Worm (Caenorhabditis elegans) whole organism, late embryonic: ENCODE results near the gene T16G12.1.
"Not testable (repeated sequence)": the region's sequence is repeated elsewhere in the genome, so short reads cannot be mapped to it uniquely, and the experiment has no call there.

Experiments
- K09A11.1 ChIP-seq: sonication (generic microtip); optimal IDR thresholded peaks from 2 replicates; lab custom pipeline; 2017; ENCODE audit warnings: antibody characterized with exemption, mild to moderate bottlenecking, missing genetic modification characterization, missing compliant biosample characterization; ENCODE audit not compliant: insufficient read depth
- T23F11.4 ChIP-seq: fragments of 200-800 bp; sonication (Bioruptor generic); optimal IDR thresholded peaks from 2 replicates; lab custom pipeline; 2018; ENCODE audit warnings: mild to moderate bottlenecking, missing genetic modification characterization, missing compliant biosample characterization
- Y22D7AL.16 ChIP-seq: sonication (generic microtip); optimal IDR thresholded peaks from 2 replicates; lab custom pipeline; 2016; ENCODE audit warnings: missing genetic modification characterization, missing compliant biosample characterization
- ahr-1 ChIP-seq: sonication (generic microtip); optimal IDR thresholded peaks from 2 replicates; lab custom pipeline; 2016; ENCODE audit warnings: missing genetic modification characterization, missing compliant biosample characterization
- ama-1 ChIP-seq: fragments of 150-350 bp; optimal IDR thresholded peaks from 2 replicates; lab custom pipeline; 2014
- ceh-14 ChIP-seq: sonication (generic microtip); optimal IDR thresholded peaks from 2 replicates; lab custom pipeline; 2016; ENCODE audit warnings: missing genotype, missing genetic modification characterization, missing compliant biosample characterization
- ceh-2 ChIP-seq: sonication (generic microtip); optimal IDR thresholded peaks from 2 replicates; lab custom pipeline; 2016; ENCODE audit warnings: missing genotype, missing genetic modification characterization, missing compliant biosample characterization
- ceh-24 ChIP-seq: sonication (generic microtip); optimal IDR thresholded peaks from 2 replicates; lab custom pipeline; 2016; ENCODE audit warnings: mild to moderate bottlenecking, missing genetic modification characterization, missing compliant biosample characterization
- ceh-30 ChIP-seq: fragments of 150-350 bp; optimal IDR thresholded peaks from 2 replicates; lab custom pipeline; 2014; ENCODE audit warnings: missing biosample characterization, missing genetic modification characterization
- ceh-48 ChIP-seq: sonication (generic microtip); optimal IDR thresholded peaks from 2 replicates; lab custom pipeline; 2016; ENCODE audit warnings: missing genetic modification characterization, inconsistent platforms, missing compliant biosample characterization
- ceh-6 ChIP-seq: fragments of 200-800 bp; sonication (Bioruptor generic); optimal IDR thresholded peaks from 2 replicates; lab custom pipeline; 2018; ENCODE audit warnings: mild to moderate bottlenecking, missing genetic modification characterization, missing compliant biosample characterization
- dmd-4 ChIP-seq: sonication (generic microtip); optimal IDR thresholded peaks from 2 replicates; lab custom pipeline; 2016; ENCODE audit warnings: borderline replicate concordance, missing genetic modification characterization, missing compliant biosample characterization
- dve-1 ChIP-seq: sonication (generic microtip); optimal IDR thresholded peaks from 2 replicates; lab custom pipeline; 2017; ENCODE audit warnings: antibody characterized with exemption, mild to moderate bottlenecking, missing genetic modification characterization, missing compliant biosample characterization
- elt-2 ChIP-seq: sonication (generic microtip); optimal IDR thresholded peaks from 2 replicates; lab custom pipeline; 2016; ENCODE audit warnings: missing genetic modification reagents, missing genetic modification characterization, missing compliant biosample characterization
- ets-4 ChIP-seq: sonication (generic microtip); optimal IDR thresholded peaks from 2 replicates; lab custom pipeline; 2016; ENCODE audit warnings: missing genetic modification characterization, missing compliant biosample characterization
- eyg-1 ChIP-seq: sonication (generic microtip); optimal IDR thresholded peaks from 2 replicates; lab custom pipeline; 2016; ENCODE audit warnings: missing genotype, missing genetic modification characterization, missing compliant biosample characterization
- gmeb-2 ChIP-seq: sonication (generic microtip); optimal IDR thresholded peaks from 2 replicates; lab custom pipeline; 2016; ENCODE audit warnings: missing genetic modification characterization, inconsistent platforms, missing compliant biosample characterization
- hlh-13 ChIP-seq: fragments of 200-800 bp; sonication (Bioruptor generic); optimal IDR thresholded peaks from 2 replicates; lab custom pipeline; 2018; ENCODE audit warnings: mild to moderate bottlenecking, missing genetic modification characterization, missing compliant biosample characterization
- hlh-30 ChIP-seq: sonication (generic microtip); optimal IDR thresholded peaks from 2 replicates; lab custom pipeline; 2017; ENCODE audit warnings: antibody characterized with exemption, missing genetic modification characterization, missing compliant biosample characterization; ENCODE audit not compliant: insufficient read depth
- lim-6 ChIP-seq: sonication (generic microtip); optimal IDR thresholded peaks from 2 replicates; lab custom pipeline; 2016; ENCODE audit warnings: missing genetic modification characterization, missing compliant biosample characterization
- nhr-232 ChIP-seq: sonication (generic microtip); optimal IDR thresholded peaks from 2 replicates; lab custom pipeline; 2016; ENCODE audit warnings: missing genetic modification characterization, missing compliant biosample characterization
- odd-2 ChIP-seq: sonication (generic microtip); optimal IDR thresholded peaks from 2 replicates; lab custom pipeline; 2017; ENCODE audit warnings: antibody characterized with exemption, mild to moderate bottlenecking, missing genetic modification characterization, missing compliant biosample characterization
- pat-9 ChIP-seq: fragments of 200-800 bp; sonication (Bioruptor generic); optimal IDR thresholded peaks from 2 replicates; lab custom pipeline; 2018; ENCODE audit warnings: mild to moderate bottlenecking, missing genetic modification characterization, moderate library complexity, missing compliant biosample characterization
- pha-2 ChIP-seq: sonication (generic microtip); optimal IDR thresholded peaks from 2 replicates; lab custom pipeline; 2017; ENCODE audit warnings: mild to moderate bottlenecking, missing genetic modification characterization, missing compliant biosample characterization
- pha-4 ChIP-seq: fragments of 150-350 bp; optimal IDR thresholded peaks from 2 replicates; lab custom pipeline; 2018; ENCODE audit warnings: missing biosample characterization, missing genetic modification reagents, missing genetic modification characterization
- rnt-1 ChIP-seq: sonication (generic microtip); optimal IDR thresholded peaks from 2 replicates; lab custom pipeline; 2016; ENCODE audit warnings: missing genetic modification characterization, missing compliant biosample characterization
- sox-2 ChIP-seq: fragments of 200-800 bp; sonication (Bioruptor generic); IDR thresholded peaks from 2 replicates; pipeline ENCODE4 v1.3.6; 2022; ENCODE audit warnings: missing genetic modification reagents, missing genetic modification characterization, missing compliant biosample characterization
- sox-4 ChIP-seq: sonication (generic microtip); optimal IDR thresholded peaks from 2 replicates; lab custom pipeline; 2017; ENCODE audit warnings: mild to moderate bottlenecking, missing genetic modification characterization, inconsistent platforms, missing compliant biosample characterization
- syd-9 ChIP-seq: sonication (generic microtip); optimal IDR thresholded peaks from 2 replicates; lab custom pipeline; 2016; ENCODE audit warnings: mild to moderate bottlenecking, missing genetic modification characterization, moderate library complexity, missing compliant biosample characterization
- tbx-2 ChIP-seq: sonication (generic microtip); optimal IDR thresholded peaks from 2 replicates; lab custom pipeline; 2016; ENCODE audit warnings: missing genetic modification characterization, missing compliant biosample characterization
- unc-55 ChIP-seq: sonication (generic microtip); optimal IDR thresholded peaks from 2 replicates; lab custom pipeline; 2017; ENCODE audit warnings: missing biosample characterization, missing genetic modification reagents, missing genetic modification characterization
- unc-86 ChIP-seq: sonication (generic microtip); optimal IDR thresholded peaks from 2 replicates; lab custom pipeline; 2016; ENCODE audit warnings: missing genetic modification characterization, missing compliant biosample characterization

Gene T16G12.1

DNA sequence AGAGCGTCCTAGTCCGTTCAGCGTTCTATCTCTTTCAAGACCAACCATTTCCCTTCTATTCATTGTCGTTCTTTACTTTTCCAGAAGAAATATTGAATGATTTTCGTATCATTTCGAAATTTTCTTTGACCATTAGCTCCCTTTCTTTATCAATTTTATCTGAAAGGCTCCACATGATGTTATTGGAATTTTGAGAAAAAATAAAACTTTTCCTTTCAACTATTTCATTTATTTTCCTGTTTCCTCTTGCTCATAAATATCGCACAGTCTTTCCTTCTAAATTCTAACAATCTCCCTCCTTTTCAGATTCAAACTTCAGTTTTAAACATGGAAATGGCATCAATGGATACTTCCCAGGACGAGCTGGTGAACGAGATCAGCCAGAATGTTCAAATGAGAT lies 7.9 kb upstream of the T16G12.1 start, which contains the start of gene T16G12.4:
TSS of gene T16G12.4 (plus strand) at position 301 of the 400 bp plus-strand sequence.
- TF ChIP-seq ceh-30 (tag; lab: Kevin White, UChicago) (no peak), syd-9 (tag; lab: Kevin White, UChicago) (no peak), rnt-1 (no peak), pat-9 (tag; lab: Kevin White, UChicago) (no peak), ceh-14 (no peak), ceh-48 (tag; lab: Kevin White, UChicago) (no peak), gmeb-2 (tag; lab: Kevin White, UChicago) (no peak), ceh-24 (no peak), lim-6 (tag; lab: Kevin White, UChicago) (no peak), ahr-1 (tag; lab: Kevin White, UChicago) (no peak), sox-4 (tag; lab: Kevin White, UChicago) (no peak), eyg-1 (tag; lab: Kevin White, UChicago) (no peak), K09A11.1 (no peak), odd-2 (no peak), unc-55 (GFP tag; lab: Kevin White, UChicago) (no peak), Y22D7AL.16 (tag; lab: Kevin White, UChicago) (no peak), dve-1 (tag; lab: Kevin White, UChicago) (no peak), T23F11.4 (GFP tag; lab: Kevin White, UChicago) (no peak), ceh-6 (no peak), pha-2 (tag; lab: Kevin White, UChicago) (no peak)

DNA sequence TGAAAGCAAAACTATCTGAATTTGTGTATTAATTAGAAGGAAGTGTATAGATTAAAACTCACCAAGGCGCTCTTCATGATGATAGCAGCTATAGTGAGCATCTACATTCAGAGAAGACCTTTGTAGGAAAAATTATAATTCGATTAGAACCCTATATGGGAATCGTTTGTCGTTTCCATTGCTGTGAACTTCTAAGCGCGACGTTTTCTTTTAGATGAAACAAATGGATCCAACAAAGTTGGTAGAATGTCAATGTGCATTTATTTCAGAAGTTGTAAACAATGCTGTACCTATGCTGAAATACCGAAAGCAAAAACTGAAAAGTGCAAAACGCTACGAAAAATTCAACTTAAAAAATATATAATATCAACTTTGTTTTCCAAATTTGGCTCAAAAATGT lies 6.4 kb upstream of the T16G12.1 start, which contains the start of gene T16G12.10:
TSS of gene T16G12.10 (minus strand) at position 101 of the 400 bp plus-strand sequence.
- TF ChIP-seq dmd-4 (tag; lab: Kevin White, UChicago) (no peak), syd-9 (tag; lab: Kevin White, UChicago) (no peak), hlh-30 (no peak), eyg-1 (tag; lab: Kevin White, UChicago) (no peak), tbx-2 (tag; lab: Kevin White, UChicago) (no peak)

DNA sequence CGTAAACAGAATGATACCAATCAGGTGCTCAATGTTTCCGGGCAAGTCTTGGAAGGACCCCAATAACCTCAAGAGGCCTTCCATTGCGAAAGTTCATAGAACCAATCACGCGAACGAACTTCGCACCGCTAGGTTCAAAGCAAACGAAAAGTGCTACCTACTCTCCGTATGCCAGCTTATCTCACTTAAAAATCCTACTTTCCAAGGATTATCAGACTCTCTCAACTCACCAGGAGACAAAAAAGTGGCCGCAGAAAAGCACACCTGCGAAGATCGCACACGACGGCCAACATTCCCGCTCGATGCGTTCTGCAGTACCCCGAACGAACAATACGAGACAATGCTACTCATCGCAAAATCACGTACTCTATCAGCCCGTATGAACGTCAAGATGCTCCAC lies 3.7 kb upstream of the T16G12.1 start, which contains the start of gene T16G12.12:
TSS of gene T16G12.12 (plus strand) at position 301 of the 400 bp plus-strand sequence.
- TF ChIP-seq ceh-2, elt-2, pha-4 (tag; lab: Kevin White, UChicago): not testable (repeated sequence)

DNA sequence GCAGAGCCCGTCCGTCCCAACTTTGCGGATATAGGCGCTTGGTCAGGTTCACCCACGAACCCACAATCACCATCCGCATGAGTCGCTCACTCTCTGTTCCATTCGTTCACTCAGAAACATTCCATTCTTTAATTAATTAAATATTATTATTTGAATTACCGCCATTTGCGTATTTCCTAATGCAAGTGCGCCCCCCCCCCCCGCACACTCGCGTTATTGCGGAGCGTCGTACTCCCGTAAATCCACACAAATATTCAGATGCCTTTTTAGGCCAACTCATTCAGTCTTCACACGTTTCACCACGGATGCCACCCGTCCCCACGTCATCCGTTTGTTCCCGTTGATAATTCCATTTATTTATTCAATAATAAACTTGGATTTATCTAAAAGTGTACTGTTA lies 664 bp upstream of the T16G12.1 start, which contains the start of gene T16G12.3:
TSS of gene T16G12.3 (plus strand) at position 301 of the 400 bp plus-strand sequence.
- not testable (repeated sequence) for TF ChIP-seq sox-2; ets-4 (tag; lab: Kevin White, UChicago); ahr-1 (tag; lab: Kevin White, UChicago)

DNA sequence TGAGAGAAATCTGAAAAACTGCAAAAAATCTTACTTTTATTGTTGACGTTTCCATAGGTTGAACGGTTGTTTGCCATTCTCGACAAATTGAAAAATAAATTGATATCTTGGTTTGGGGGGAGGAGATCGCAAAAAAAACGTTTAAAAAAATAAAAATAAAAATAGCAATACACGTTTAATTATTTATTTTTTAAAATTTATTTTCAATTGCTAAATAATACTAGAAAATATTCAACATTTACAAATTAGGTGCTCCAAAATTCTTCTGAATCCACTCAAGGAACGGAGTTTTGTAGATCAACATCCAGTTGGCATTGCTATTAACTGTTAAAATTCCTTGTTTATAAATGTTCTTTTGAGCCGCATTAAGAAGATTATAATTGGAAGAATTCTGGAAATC lies 9.6 kb downstream of the T16G12.1 start, which contains the start of gene T16G12.7:
TSS of gene T16G12.7 (minus strand) at position 101 of the 400 bp plus-strand sequence.
- TF ChIP-seq rnt-1 (no peak), ets-4 (tag; lab: Kevin White, UChicago) (no peak), unc-86 (tag; lab: Kevin White, UChicago) (no peak), nhr-232 (tag; lab: Kevin White, UChicago) (no peak), dve-1 (tag; lab: Kevin White, UChicago) (no peak), unc-55 (GFP tag; lab: Kevin White, UChicago) (no peak), K09A11.1 (no peak), ama-1 (lab: Kevin White, UChicago) (no peak), hlh-13 (GFP tag; lab: Kevin White, UChicago) (no peak), elt-2 (tag; lab: Kevin White, UChicago) (no peak)
- TF ChIP-seq, all 69 proteins: peak for 0
